Worm (Caenorhabditis elegans): ENCODE measurements around the gene cyb-3.
"Not testable (repeated sequence)": the region's sequence is repeated elsewhere in the genome, so short reads cannot be mapped to it uniquely, and the experiment has no call there.

Gene cyb-3

DNA sequence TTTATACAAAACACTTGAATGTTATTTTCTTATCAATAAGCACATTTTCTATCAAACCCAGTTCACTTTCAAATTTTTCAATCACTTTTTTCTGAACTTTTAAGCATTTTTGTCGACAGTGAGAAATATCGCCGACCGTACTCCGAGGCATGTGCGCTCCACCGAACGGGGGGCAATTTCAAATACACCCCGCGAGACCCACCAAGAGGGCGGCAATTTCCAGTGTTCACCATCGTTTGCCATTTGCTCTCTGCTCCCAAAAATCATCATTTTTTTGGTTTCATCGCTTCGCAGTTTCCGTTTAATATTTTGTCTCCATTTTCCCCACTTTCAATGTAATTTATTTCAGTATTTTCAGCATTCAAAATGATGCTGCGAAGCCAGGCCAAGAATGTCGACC is at the start of gene cyb-3:
Gene cyb-3 (plus strand): TSS at position 350 of the 400 bp plus-strand sequence.
- TF ChIP-seq pes-1 (GFP tag; IDR thresholded peaks at IDR 0.05) = 0 out of 2 replicates have a peak, but pooled peaks have one; percentile 37
- TF ChIP-seq tbx-37 (GFP tag; conservative IDR thresholded peaks at IDR 0.05) = no peak
- no peak for TF ChIP-seq tra-4 (tag; optimal IDR thresholded peaks at IDR 0.05)

ce11 chrV:15347292-15347691 is 48.2 kb upstream of the cyb-3 start, which contains the start of gene C29F3.3:
Gene C29F3.3 (minus strand): TSS chrV:15347392.
- TF ChIP-seq hmbx-1 (tag; optimal IDR thresholded peaks at IDR 0.05) (no peak), hmg-4 (GFP tag; optimal IDR thresholded peaks at IDR 0.05) (no peak), ets-7 (tag; optimal IDR thresholded peaks at IDR 0.05) (no peak), pes-1 (GFP tag; IDR thresholded peaks at IDR 0.05) (no peak), flt-1 (GFP tag; IDR thresholded peaks at IDR 0.05) (no peak), B0310.2 (tag; optimal IDR thresholded peaks at IDR 0.05) (no peak), hnd-1 (tag; optimal IDR thresholded peaks at IDR 0.05) (no peak), ceh-36 (tag; optimal IDR thresholded peaks at IDR 0.05) (no peak), F13C5.2 (tag; optimal IDR thresholded peaks at IDR 0.05) (no peak), tbx-11 (GFP tag; IDR thresholded peaks at IDR 0.05) (no peak), aly-1 (tag; optimal IDR thresholded peaks at IDR 0.05) (no peak), sea-1 (GFP tag; conservative IDR thresholded peaks at IDR 0.05) (no peak), tra-4 (tag; optimal IDR thresholded peaks at IDR 0.05) (no peak), scrt-1 (GFP tag; IDR thresholded peaks at IDR 0.05) (no peak), tbx-37 (GFP tag; conservative IDR thresholded peaks at IDR 0.05) (no peak), ceh-13 (GFP tag; optimal IDR thresholded peaks at IDR 0.05) (no peak), ama-1 (optimal IDR thresholded peaks at IDR 0.05) (no peak)

ce11 chrV:15349044-15349443 is 46.5 kb upstream of the cyb-3 start, which contains the start of gene clec-230:
Gene clec-230 (minus strand): TSS chrV:15349144.
- TF ChIP-seq scrt-1 (GFP tag; IDR thresholded peaks at IDR 0.05) (no peak), aly-1 (tag; optimal IDR thresholded peaks at IDR 0.05) (no peak), B0310.2 (tag; optimal IDR thresholded peaks at IDR 0.05) (no peak), tbx-11 (GFP tag; IDR thresholded peaks at IDR 0.05) (no peak), ceh-13 (GFP tag; optimal IDR thresholded peaks at IDR 0.05) (no peak), hnd-1 (tag; optimal IDR thresholded peaks at IDR 0.05) (no peak), ama-1 (optimal IDR thresholded peaks at IDR 0.05) (no peak), hmbx-1 (tag; optimal IDR thresholded peaks at IDR 0.05) (no peak)

DNA sequence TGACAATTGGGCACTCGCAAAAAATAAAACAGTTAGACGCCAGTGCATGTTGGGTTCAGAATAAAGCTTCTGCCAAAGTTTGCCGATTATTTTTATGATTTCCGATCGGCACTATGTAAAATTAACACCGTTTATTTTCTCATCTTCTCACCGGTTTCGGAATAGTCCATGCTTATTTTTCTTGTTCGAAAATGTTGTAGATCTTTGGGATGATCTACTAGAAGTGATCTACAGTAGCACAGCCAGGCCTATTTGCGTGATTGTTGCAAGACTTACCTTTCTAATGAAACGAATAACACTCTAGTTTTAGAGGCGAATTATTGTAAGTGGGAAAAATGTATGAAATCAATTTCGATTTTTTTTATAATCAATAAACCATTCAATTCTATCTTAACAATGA is 44.9 kb upstream of the cyb-3 start, which contains the start of gene clec-231:
Gene clec-231 (minus strand): TSS at position 101 of the 400 bp plus-strand sequence.
- no peak for TF ChIP-seq hmg-4 (GFP tag; optimal IDR thresholded peaks at IDR 0.05)
- TF ChIP-seq aly-1 (tag; optimal IDR thresholded peaks at IDR 0.05) = no peak
- no peak for TF ChIP-seq ets-7 (tag; optimal IDR thresholded peaks at IDR 0.05)
- TF ChIP-seq hmbx-1 (tag; optimal IDR thresholded peaks at IDR 0.05) = no peak
- no peak for TF ChIP-seq tbx-11 (GFP tag; IDR thresholded peaks at IDR 0.05)
- no peak for TF ChIP-seq ama-1 (optimal IDR thresholded peaks at IDR 0.05)
- no peak for TF ChIP-seq flt-1 (GFP tag; IDR thresholded peaks at IDR 0.05)
- TF ChIP-seq scrt-1 (GFP tag; IDR thresholded peaks at IDR 0.05) = no peak
- TF ChIP-seq B0310.2 (tag; optimal IDR thresholded peaks at IDR 0.05) = no peak
- TF ChIP-seq F13C5.2 (tag; optimal IDR thresholded peaks at IDR 0.05) = no peak

DNA sequence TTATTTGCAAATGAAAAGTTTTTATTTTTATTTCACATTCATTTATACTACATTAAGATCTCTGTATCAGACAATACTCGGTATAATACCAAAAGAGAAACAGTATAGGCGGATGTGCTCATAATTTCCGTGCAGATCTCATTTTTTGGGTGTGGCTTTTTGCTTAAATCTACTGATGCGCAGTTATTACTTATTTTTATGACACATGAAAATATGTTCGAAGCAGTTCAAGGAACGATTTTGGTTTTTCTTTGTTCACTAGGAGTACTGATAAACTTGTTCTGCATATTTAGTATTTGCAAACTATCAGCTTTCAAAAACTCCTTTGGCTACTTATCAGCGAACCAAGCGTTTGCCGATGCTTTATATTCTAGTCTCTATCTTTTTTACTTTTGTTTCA is 43.1 kb upstream of the cyb-3 start, which contains the start of gene srx-58:
Gene srx-58 (plus strand): TSS at position 301 of the 400 bp plus-strand sequence.
- no peak for TF ChIP-seq tbx-37 (GFP tag; conservative IDR thresholded peaks at IDR 0.05)
- TF ChIP-seq ceh-13 (GFP tag; optimal IDR thresholded peaks at IDR 0.05) = no peak
- no peak for TF ChIP-seq scrt-1 (GFP tag; IDR thresholded peaks at IDR 0.05)
- TF ChIP-seq ceh-36 (tag; optimal IDR thresholded peaks at IDR 0.05) = no peak
- no peak for TF ChIP-seq aly-1 (tag; optimal IDR thresholded peaks at IDR 0.05)
- no peak for TF ChIP-seq F13C5.2 (tag; optimal IDR thresholded peaks at IDR 0.05)
- TF ChIP-seq ama-1 (optimal IDR thresholded peaks at IDR 0.05) = no peak
- TF ChIP-seq hmbx-1 (tag; optimal IDR thresholded peaks at IDR 0.05) = no peak
- no peak for TF ChIP-seq flt-1 (GFP tag; IDR thresholded peaks at IDR 0.05)
- no peak for TF ChIP-seq pes-1 (GFP tag; IDR thresholded peaks at IDR 0.05)
- TF ChIP-seq ets-7 (tag; optimal IDR thresholded peaks at IDR 0.05) = no peak
- no peak for TF ChIP-seq tbx-11 (GFP tag; IDR thresholded peaks at IDR 0.05)
- no peak for TF ChIP-seq B0310.2 (tag; optimal IDR thresholded peaks at IDR 0.05)
- no peak for TF ChIP-seq hnd-1 (tag; optimal IDR thresholded peaks at IDR 0.05)
- no peak for TF ChIP-seq sea-1 (GFP tag; conservative IDR thresholded peaks at IDR 0.05)

ce11 chrV:15354648-15355047 is 40.8 kb upstream of the cyb-3 start, which contains the start of gene C29F3.7:
Gene C29F3.7 (plus strand): TSS chrV:15354901.
- TF ChIP-seq ceh-13 (GFP tag; optimal IDR thresholded peaks at IDR 0.05) (no peak), F13C5.2 (tag; optimal IDR thresholded peaks at IDR 0.05) (no peak), sea-1 (GFP tag; conservative IDR thresholded peaks at IDR 0.05) (no peak), hmg-4 (GFP tag; optimal IDR thresholded peaks at IDR 0.05) (no peak), pes-1 (GFP tag; IDR thresholded peaks at IDR 0.05) (no peak), ets-7 (tag; optimal IDR thresholded peaks at IDR 0.05) (no peak), tbx-11 (GFP tag; IDR thresholded peaks at IDR 0.05) (no peak), tbx-37 (GFP tag; conservative IDR thresholded peaks at IDR 0.05) (no peak), ama-1 (optimal IDR thresholded peaks at IDR 0.05) (no peak)

DNA sequence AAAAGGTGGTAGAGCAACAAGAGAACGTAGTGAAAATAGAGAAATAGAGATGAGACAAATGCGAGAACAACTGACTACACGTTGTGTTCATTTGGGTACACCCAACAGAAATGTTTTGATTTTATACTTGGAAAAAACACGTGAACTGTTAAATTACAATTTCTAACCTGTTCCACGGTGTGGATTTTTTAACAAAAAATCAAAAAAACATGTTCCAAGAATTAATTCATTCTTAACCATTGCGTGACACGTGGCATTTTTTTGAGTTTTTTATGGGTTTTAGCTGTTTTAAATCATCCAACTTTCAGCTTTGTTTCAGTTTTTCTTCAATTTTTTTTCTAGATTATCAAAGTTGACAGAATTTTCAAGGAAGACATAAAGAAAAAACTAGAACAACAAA is 34.1 kb upstream of the cyb-3 start, which contains the start of gene ech-1.1:
Gene ech-1.1 (minus strand): TSS at position 101 of the 400 bp plus-strand sequence.
- not testable (repeated sequence) for TF ChIP-seq tbx-11 (GFP tag; IDR thresholded peaks at IDR 0.05); ceh-13 (GFP tag; optimal IDR thresholded peaks at IDR 0.05); tbx-37 (GFP tag; conservative IDR thresholded peaks at IDR 0.05)

ce11 chrV:15367770-15368169 is 27.7 kb upstream of the cyb-3 start:
- TF ChIP-seq ets-7 (tag; optimal IDR thresholded peaks at IDR 0.05) (no peak), B0310.2 (tag; optimal IDR thresholded peaks at IDR 0.05) (no peak), tbx-11 (GFP tag; IDR thresholded peaks at IDR 0.05) (no peak), flt-1 (GFP tag; IDR thresholded peaks at IDR 0.05) (no peak), F13C5.2 (tag; optimal IDR thresholded peaks at IDR 0.05) (no peak), hmbx-1 (tag; optimal IDR thresholded peaks at IDR 0.05) (no peak), ceh-13 (GFP tag; optimal IDR thresholded peaks at IDR 0.05) (no peak)
